Worm (Caenorhabditis elegans): ENCODE measurements around the gene rfc-4.

The rfc-4 gene

DNA sequence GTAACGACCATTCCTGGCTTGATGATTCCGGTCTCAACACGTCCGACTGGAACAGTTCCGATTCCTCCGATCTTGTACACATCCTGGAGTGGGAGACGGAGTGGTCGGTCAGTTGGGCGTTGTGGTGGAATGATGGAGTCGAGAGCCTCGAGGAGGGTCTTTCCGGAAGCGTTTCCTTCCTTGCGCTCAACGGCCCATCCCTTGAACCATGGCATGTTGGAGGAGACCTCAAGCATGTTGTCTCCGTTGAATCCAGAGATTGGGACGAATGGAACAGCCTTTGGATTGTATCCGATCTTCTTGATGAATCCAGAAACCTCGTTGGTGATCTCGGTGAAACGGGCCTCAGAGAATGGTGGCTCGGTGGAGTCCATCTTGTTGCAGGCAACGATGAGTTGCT, 1.3 kb upstream of the rfc-4 start:
- TF ChIP-seq elt-3 (tag; optimal IDR thresholded peaks at IDR 0.05) (no peak), nhr-67 (tag; optimal IDR thresholded peaks at IDR 0.05) (no peak), mdl-1 (tag; optimal IDR thresholded peaks at IDR 0.05) (no peak), lin-39 (tag; optimal IDR thresholded peaks at IDR 0.05) (no peak), unc-39 (tag; optimal IDR thresholded peaks at IDR 0.05) (no peak), ZK546.5 (tag; optimal IDR thresholded peaks at IDR 0.05) (no peak), zag-1 (tag; optimal IDR thresholded peaks at IDR 0.05) (no peak)

- no peak for TF ChIP-seq unc-62 (GFP tag; optimal IDR thresholded peaks at IDR 0.05)
- TF ChIP-seq hmg-11 (tag; optimal IDR thresholded peaks at IDR 0.05): no peak
- TF ChIP-seq nfya-1 (tag; optimal IDR thresholded peaks at IDR 0.05; ENCODE audit: insufficient read depth): peak; percentile 24
Observed at ce11 chrIII:6973682-6974081, 1.6 kb downstream of the rfc-4 start, which contains the start of gene F31E3.2. F31E3.2 (plus strand) TSS chrIII:6973982.

DNA sequence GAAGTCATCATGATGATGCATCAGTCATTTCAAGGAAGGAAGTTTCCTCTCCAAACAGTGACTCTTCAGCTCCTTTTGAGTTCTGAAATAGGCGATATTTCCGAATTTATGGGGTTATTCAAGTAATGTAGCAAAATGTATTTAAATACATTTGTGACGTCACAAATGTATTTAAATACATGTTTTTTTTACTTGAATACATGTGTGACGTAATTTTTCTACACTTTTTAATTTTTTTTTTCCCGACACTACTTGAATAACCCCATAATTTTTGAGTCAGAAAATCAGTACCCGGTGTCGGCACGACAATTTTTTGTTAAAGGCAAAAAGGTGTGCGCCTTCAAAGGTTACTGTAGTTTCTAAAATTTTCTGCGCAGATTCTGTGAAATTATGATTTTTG, 2.9 kb downstream of the rfc-4 start:
- TF ChIP-seq fkh-2 (tag; optimal IDR thresholded peaks at IDR 0.05): no peak
- no peak for TF ChIP-seq egl-27 (tag; optimal IDR thresholded peaks at IDR 0.05)
- no peak for TF ChIP-seq nhr-77 (tag; optimal IDR thresholded peaks at IDR 0.05)
- TF ChIP-seq ama-1 (optimal IDR thresholded peaks at IDR 0.05): no peak
- no peak for TF ChIP-seq pqm-1 (tag; optimal IDR thresholded peaks at IDR 0.05)
- no peak for TF ChIP-seq daf-12 (tag; optimal IDR thresholded peaks at IDR 0.05)
- no peak for TF ChIP-seq nhr-12 (tag; optimal IDR thresholded peaks at IDR 0.05)
- no peak for TF ChIP-seq nhr-11 (tag; optimal IDR thresholded peaks at IDR 0.05)
- TF ChIP-seq ceh-28 (tag; optimal IDR thresholded peaks at IDR 0.05): no peak
- TF ChIP-seq elt-2 (tag; optimal IDR thresholded peaks at IDR 0.05): no peak
- no peak for TF ChIP-seq lsy-12 (tag; optimal IDR thresholded peaks at IDR 0.05)
- TF ChIP-seq nfya-1 (tag; optimal IDR thresholded peaks at IDR 0.05; ENCODE audit: insufficient read depth): no peak
- no peak for TF ChIP-seq nhr-23 (tag; optimal IDR thresholded peaks at IDR 0.05)

DNA sequence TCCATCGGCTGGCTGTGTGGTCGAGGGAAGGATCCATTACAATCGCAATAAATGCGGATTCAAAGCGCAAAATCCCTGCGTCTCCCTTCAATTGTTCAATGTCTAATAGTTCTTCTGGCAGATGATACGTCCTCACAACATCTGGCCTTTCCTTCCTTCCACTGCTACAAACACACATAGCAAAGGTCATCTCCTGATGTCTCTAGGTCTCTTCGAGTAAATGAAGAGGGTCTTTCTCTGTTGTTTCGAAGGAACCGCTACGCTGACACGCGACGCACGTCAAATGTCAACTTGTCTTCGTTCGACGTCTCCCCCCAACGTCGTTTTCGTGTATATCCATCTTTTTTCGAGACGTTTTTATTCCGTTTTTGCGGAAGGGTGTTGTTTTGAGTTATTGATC, 6.8 kb downstream of the rfc-4 start:
- TF ChIP-seq ceh-9 (tag; optimal IDR thresholded peaks at IDR 0.05) (no peak), nhr-43 (tag; optimal IDR thresholded peaks at IDR 0.05; ENCODE audit: poor library complexity, severe bottlenecking) (peak; percentile 44), daf-12 (tag; optimal IDR thresholded peaks at IDR 0.05) (no peak), nhr-11 (tag; optimal IDR thresholded peaks at IDR 0.05) (peak; percentile 2), R02D3.7 (tag; optimal IDR thresholded peaks at IDR 0.05) (peak; percentile 38), hmg-11 (tag; optimal IDR thresholded peaks at IDR 0.05) (peak; percentile 55), lsy-12 (tag; optimal IDR thresholded peaks at IDR 0.05) (no peak), nhr-77 (tag; optimal IDR thresholded peaks at IDR 0.05) (no peak), nhr-25 (tag; optimal IDR thresholded peaks at IDR 0.05) (peak; percentile 95), egl-5 (tag; optimal IDR thresholded peaks at IDR 0.05) (peak; percentile 1), unc-39 (tag; optimal IDR thresholded peaks at IDR 0.05) (no peak), lin-15B (tag; optimal IDR thresholded peaks at IDR 0.05) (peak; percentile 57), ceh-82 (tag; optimal IDR thresholded peaks at IDR 0.05) (no peak), ZK546.5 (tag; optimal IDR thresholded peaks at IDR 0.05) (no peak), ztf-11 (tag; optimal IDR thresholded peaks at IDR 0.05) (no peak), ama-1 (optimal IDR thresholded peaks at IDR 0.05) (peak; percentile 48), eor-1 (tag; optimal IDR thresholded peaks at IDR 0.05) (no peak), ztf-4 (tag; optimal IDR thresholded peaks at IDR 0.05) (no peak), nhr-23 (tag; optimal IDR thresholded peaks at IDR 0.05) (peak; percentile 78), ceh-16 (tag; optimal IDR thresholded peaks at IDR 0.05) (no peak), sea-2 (GFP tag; optimal IDR thresholded peaks at IDR 0.05) (no peak), pha-4 (tag; optimal IDR thresholded peaks at IDR 0.05) (no peak), nhr-76 (tag; optimal IDR thresholded peaks at IDR 0.05) (no peak), elt-1 (tag; optimal IDR thresholded peaks at IDR 0.05) (peak; percentile 31), elt-3 (tag; optimal IDR thresholded peaks at IDR 0.05) (no peak), nhr-237 (tag; optimal IDR thresholded peaks at IDR 0.05) (no peak), nfya-1 (tag; optimal IDR thresholded peaks at IDR 0.05; ENCODE audit: insufficient read depth) (peak; percentile 79), skn-1 (tag; optimal IDR thresholded peaks at IDR 0.05) (no peak), zag-1 (tag; optimal IDR thresholded peaks at IDR 0.05) (no peak), ceh-28 (tag; optimal IDR thresholded peaks at IDR 0.05) (peak; percentile 42), mml-1 (tag; optimal IDR thresholded peaks at IDR 0.05) (no peak), jun-1 (tag; optimal IDR thresholded peaks at IDR 0.05) (no peak), fkh-2 (tag; optimal IDR thresholded peaks at IDR 0.05) (no peak), nhr-67 (tag; optimal IDR thresholded peaks at IDR 0.05) (no peak), lin-39 (tag; optimal IDR thresholded peaks at IDR 0.05) (peak; percentile 88), egl-27 (tag; optimal IDR thresholded peaks at IDR 0.05) (no peak), fkh-10 (GFP tag; optimal IDR thresholded peaks at IDR 0.05) (no peak), nhr-28 (tag; optimal IDR thresholded peaks at IDR 0.05) (no peak), fos-1 (tag; optimal IDR thresholded peaks at IDR 0.05) (no peak), mdl-1 (tag; optimal IDR thresholded peaks at IDR 0.05) (no peak), unc-62 (GFP tag; optimal IDR thresholded peaks at IDR 0.05) (peak; percentile 100), elt-2 (tag; optimal IDR thresholded peaks at IDR 0.05) (no peak), pqm-1 (tag; optimal IDR thresholded peaks at IDR 0.05) (no peak), tbx-2 (tag; optimal IDR thresholded peaks at IDR 0.05) (peak; percentile 5)

All from whole organism, L3 larva.